Worm (Caenorhabditis elegans) whole organism, L2 larva: ENCODE data around the gene sre-7.

ENCODE experiments used
- ama-1 ChIP-seq: fragments of 150-350 bp; optimal IDR thresholded peaks from 2 replicates; lab custom pipeline; 2018; ENCODE audit warnings: inconsistent platforms
- ceh-82 ChIP-seq: fragments of 150-350 bp; optimal IDR thresholded peaks from 2 replicates; lab custom pipeline; 2014; ENCODE audit warnings: missing biosample characterization, missing genetic modification characterization
- mab-5 ChIP-seq: fragments of 150-350 bp; optimal IDR thresholded peaks from 2 replicates; lab custom pipeline; 2014; ENCODE audit warnings: missing biosample characterization, missing genetic modification characterization
- nhr-6 ChIP-seq: fragments of 150-350 bp; optimal IDR thresholded peaks from 2 replicates; lab custom pipeline; 2014; ENCODE audit warnings: missing biosample characterization, missing genetic modification characterization
- nhr-77 ChIP-seq: fragments of 150-350 bp; optimal IDR thresholded peaks from 2 replicates; lab custom pipeline; 2014; ENCODE audit warnings: missing biosample characterization, missing genetic modification characterization
- unc-55 ChIP-seq: fragments of 150-350 bp; sonication (generic microtip); optimal IDR thresholded peaks from 3 replicates; lab custom pipeline; 2014; ENCODE audit warnings: missing biosample characterization, missing genetic modification reagents, missing genetic modification characterization
- unc-62 ChIP-seq: fragments of 150-350 bp; optimal IDR thresholded peaks from 2 replicates; lab custom pipeline; 2014; ENCODE audit warnings: missing biosample characterization, missing genetic modification reagents, missing genetic modification characterization

ce11 chrV:14256813-14257212 is 12.8 kb downstream of the sre-7 start, which contains the start of gene sre-8:
- no peak for TF ChIP-seq ceh-82
- TF ChIP-seq unc-62 (GFP tag; lab: Kevin White, UChicago) = no peak
- no peak for TF ChIP-seq unc-55 (GFP tag; lab: Kevin White, UChicago)
- no peak for TF ChIP-seq ama-1
- no peak for TF ChIP-seq mab-5 (tag; lab: Kevin White, UChicago)
- TF ChIP-seq nhr-77 (tag; lab: Kevin White, UChicago) = no peak
- no peak for TF ChIP-seq nhr-6 (tag; lab: Kevin White, UChicago)
